Worm (Caenorhabditis elegans) whole organism, midembryonic: ENCODE results near the gene srm-6.

ENCODE experiments used
- T22C8.4 ChIP-seq: fragments of 200-800 bp; sonication (Bioruptor generic); IDR thresholded peaks from 2 replicates; pipeline ENCODE4 v1.3.6; 2022; ENCODE audit warnings: missing genetic modification characterization, missing compliant biosample characterization
- cog-1 ChIP-seq: sonication (generic microtip); optimal IDR thresholded peaks from 2 replicates; lab custom pipeline; 2016; ENCODE audit warnings: missing genetic modification characterization, missing compliant biosample characterization
- flt-1 ChIP-seq: fragments of 200-800 bp; sonication (Bioruptor generic); IDR thresholded peaks from 2 replicates; pipeline ENCODE4 v1.3.6; 2022; ENCODE audit warnings: missing genetic modification characterization, missing compliant biosample characterization
- klf-2 ChIP-seq: fragments of 200-800 bp; sonication (Bioruptor generic); conservative IDR thresholded peaks from 2 replicates; pipeline ENCODE4 v1.3.6; 2022; ENCODE audit warnings: missing genetic modification reagents, missing genetic modification characterization, missing compliant biosample characterization
- med-1 ChIP-seq: sonication (generic microtip); optimal IDR thresholded peaks from 2 replicates; lab custom pipeline; 2017; ENCODE audit warnings: missing genetic modification characterization, mild to moderate bottlenecking, missing compliant biosample characterization, antibody characterized with exemption, missing genetic modification reagents; ENCODE audit not compliant: insufficient read depth
- ref-1 ChIP-seq: fragments of 200-800 bp; sonication (Bioruptor generic); conservative IDR thresholded peaks from 2 replicates; pipeline ENCODE4 v1.3.6; 2022; ENCODE audit warnings: missing genetic modification reagents, missing genetic modification characterization, missing compliant biosample characterization
- tab-1 ChIP-seq: fragments of 200-800 bp; sonication (Bioruptor generic); IDR thresholded peaks from 2 replicates; pipeline ENCODE4 v1.3.6; 2022; ENCODE audit warnings: missing genetic modification characterization, missing compliant biosample characterization
- ztf-23 ChIP-seq: fragments of 200-800 bp; sonication (Bioruptor generic); IDR thresholded peaks from 2 replicates; pipeline ENCODE4 v1.3.6; 2022; ENCODE audit warnings: missing genetic modification reagents, missing genetic modification characterization, missing compliant biosample characterization
- ztf-29 ChIP-seq: fragments of 200-800 bp; sonication (Bioruptor generic); IDR thresholded peaks from 2 replicates; pipeline ENCODE4 v1.3.6; 2022; ENCODE audit warnings: missing genetic modification reagents, missing genetic modification characterization, missing compliant biosample characterization

Gene srm-6

DNA sequence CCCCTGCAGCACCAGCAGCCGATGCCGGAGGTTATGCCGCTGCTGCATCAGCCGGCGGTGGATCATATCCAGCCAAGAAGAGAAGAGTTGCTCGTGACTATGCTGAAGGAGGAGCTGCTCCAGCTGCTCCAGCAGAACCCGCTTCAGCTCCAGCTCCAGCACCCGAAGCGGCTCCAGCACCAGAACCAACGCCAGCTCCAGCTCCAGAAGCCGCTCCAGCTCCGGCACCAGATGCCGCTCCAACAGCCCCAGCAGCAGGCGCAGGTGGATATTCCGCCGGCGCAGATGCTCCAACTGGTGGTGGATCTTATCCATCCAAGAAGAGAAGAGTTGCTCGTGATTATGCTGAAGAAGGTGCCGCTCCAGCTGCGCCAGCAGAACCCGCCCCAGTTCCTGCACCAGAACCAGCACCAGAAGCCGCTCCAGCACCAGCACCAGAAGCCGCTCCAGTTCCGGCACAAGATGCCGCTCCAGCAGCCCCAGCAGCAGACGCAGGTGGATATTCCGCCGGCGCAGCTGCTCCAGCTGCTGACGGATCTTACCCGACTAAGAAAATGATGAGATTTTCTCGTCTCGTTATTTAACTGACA is 15.9 kb upstream of the srm-6 start:
- TF ChIP-seq ztf-23 (no peak), flt-1 (no peak), tab-1 (GFP tag; lab: Robert Waterston, UW) (no peak), cog-1 (tag; lab: Kevin White, UChicago) (no peak), ztf-29 (GFP tag; lab: Robert Waterston, UW) (no peak), klf-2 (no peak), ref-1 (GFP tag; lab: Robert Waterston, UW) (no peak), T22C8.4 (GFP tag; lab: Robert Waterston, UW) (no peak), med-1 (GFP tag; lab: Kevin White, UChicago) (no peak)

DNA sequence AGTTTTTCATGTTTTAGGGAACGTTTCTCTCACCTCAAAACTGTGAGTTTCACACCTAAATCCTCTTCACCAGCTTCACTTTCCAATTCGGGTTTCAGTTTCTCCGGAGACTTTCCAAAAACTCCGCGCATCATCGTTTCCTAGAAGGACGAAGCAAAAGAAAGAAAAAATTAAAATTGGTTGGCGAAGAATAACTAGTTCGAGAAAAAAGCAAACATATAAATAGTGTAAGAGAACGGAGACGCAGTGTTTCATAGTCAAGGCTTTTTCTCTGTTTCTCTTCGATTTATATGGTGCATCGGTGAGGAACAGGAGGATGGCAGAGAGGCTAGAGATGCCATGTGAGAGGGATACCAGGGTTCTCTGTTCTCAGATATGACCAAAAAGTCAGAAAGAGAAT is 14.0 kb upstream of the srm-6 start, which contains the start of gene F47B8.3:
TSS of gene F47B8.3 (minus strand) at position 261 of the 400 bp plus-strand sequence.
- TF ChIP-seq flt-1: no peak

DNA sequence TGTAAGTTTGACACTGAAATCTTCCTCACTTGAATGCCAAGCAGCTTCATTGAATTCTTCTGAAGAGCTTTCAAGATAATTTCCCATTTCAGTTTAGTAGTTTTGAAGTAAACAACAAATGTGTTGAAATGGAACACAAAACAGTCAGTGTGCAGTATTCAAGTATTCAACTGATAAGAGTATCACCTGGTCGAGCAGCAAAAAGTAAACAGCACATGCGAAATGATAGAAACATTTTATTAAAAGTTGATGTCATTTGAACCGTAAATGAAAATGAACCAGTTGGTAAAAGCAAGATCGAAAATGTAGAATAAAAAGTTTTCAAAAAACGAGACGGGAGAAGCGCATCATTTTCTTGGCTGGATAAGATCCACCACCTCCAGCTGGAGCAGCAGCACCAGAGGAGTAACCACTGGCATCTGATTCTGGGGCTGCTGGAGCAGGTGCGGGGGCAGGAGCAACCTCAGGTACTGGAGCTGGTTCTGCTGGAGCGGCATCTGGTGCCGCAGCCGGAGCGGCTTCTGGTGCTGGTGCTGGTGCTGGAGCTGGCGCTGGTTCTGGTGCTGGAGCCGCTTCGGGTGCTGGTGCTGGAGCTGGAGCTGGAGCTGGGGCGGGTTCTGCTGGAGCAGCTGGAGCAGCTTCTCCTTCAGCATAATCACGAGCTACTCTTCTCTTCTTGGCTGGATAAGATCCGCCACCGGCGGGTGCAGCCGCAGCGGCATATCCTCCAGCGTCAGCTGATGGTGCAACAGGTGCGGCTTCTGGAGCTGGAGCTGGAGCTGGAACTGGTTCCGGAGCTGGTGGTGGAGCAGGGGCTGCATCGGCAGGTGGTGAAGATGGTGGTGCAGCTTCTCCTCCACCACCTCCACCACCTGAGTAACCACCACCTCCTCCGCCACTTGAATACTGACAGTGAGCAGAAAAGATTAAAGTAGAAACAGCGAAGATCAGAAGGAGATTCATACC is 12.0 kb upstream of the srm-6 start, which contains the start of the genes F47B8.4 and F47B8.18:
TSS of gene F47B8.4 (minus strand) at position 172 of the 966 bp plus-strand sequence.
TSS of gene F47B8.18 (minus strand) at position 963 of the 966 bp plus-strand sequence.
- TF ChIP-seq cog-1 (tag; lab: Kevin White, UChicago) (no peak), flt-1 (no peak), tab-1 (GFP tag; lab: Robert Waterston, UW) (no peak)

DNA sequence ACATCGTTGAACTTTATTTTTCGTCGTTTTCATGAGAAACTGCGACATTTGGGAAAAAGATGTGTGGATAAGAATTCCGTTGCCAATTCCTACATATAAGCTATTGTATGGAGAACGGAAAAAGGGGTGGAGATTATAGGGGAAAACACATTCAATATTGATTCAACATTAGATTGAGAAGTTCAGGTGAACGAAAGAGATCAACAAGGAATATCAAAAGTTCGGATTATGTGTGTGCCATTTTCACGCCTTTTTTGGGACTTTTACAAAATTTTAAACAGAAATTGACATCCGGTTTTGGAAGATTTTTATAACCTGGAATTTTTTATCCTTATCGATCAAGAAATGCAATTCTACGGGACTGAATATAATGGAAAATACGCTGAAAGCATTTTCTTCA is 9.0 kb upstream of the srm-6 start, which contains the start of gene F47B8.5:
TSS of gene F47B8.5 (minus strand) at position 101 of the 400 bp plus-strand sequence.
- TF ChIP-seq flt-1 (no peak), cog-1 (tag; lab: Kevin White, UChicago) (no peak), T22C8.4 (GFP tag; lab: Robert Waterston, UW) (no peak), tab-1 (GFP tag; lab: Robert Waterston, UW) (no peak), med-1 (GFP tag; lab: Kevin White, UChicago) (no peak), ztf-23 (no peak)

DNA sequence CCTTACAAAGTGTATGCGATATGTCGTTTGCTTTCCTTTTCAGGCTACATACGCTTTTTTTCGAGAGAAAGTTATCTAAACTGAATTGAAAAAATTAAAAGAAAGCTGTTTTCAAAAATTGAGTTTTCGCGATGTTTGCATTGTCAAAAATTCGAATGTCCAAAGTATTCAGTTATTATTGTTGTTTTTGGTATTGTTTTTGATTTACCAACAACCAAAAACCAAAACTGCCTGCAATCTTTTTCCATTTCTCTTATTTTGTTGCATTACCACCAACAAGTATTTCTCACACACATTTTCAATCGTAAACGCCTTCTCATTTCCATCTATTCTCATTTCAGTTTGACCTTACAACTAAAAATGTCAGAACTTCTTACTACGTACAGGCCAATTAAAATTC is 7.9 kb upstream of the srm-6 start, which contains the start of gene pepm-1:
TSS of gene pepm-1 (plus strand) at position 301 of the 400 bp plus-strand sequence.
- TF ChIP-seq cog-1 (tag; lab: Kevin White, UChicago) (no peak), tab-1 (GFP tag; lab: Robert Waterston, UW) (no peak), ref-1 (GFP tag; lab: Robert Waterston, UW) (no peak), T22C8.4 (GFP tag; lab: Robert Waterston, UW) (no peak), klf-2 (no peak), ztf-29 (GFP tag; lab: Robert Waterston, UW) (no peak), flt-1 (no peak), med-1 (GFP tag; lab: Kevin White, UChicago) (no peak), ztf-23 (no peak)

DNA sequence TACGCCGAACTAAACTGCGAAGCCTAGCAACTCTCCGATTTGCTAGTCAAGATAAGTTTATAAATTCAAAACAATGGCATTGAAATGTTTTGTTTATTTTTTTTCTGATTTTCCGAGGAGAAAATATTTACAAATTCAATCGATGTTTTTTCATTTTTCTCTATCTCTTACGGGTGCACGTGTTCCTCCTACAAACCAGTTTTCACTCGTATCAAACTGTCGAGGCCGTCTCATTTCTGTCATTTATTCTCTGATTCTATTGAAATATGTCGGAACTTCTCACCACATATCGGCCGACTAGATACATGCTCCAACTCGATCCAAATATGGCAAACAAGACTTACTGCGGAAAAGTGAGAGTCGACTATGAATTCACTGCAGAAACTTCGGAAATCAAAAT is 5.3 kb upstream of the srm-6 start, which contains the start of gene F47B8.8:
TSS of gene F47B8.8 (plus strand) at position 257 of the 400 bp plus-strand sequence.
- no peak for TF ChIP-seq ztf-29 (GFP tag; lab: Robert Waterston, UW)
- no peak for TF ChIP-seq T22C8.4 (GFP tag; lab: Robert Waterston, UW)
- no peak for TF ChIP-seq cog-1 (tag; lab: Kevin White, UChicago)

DNA sequence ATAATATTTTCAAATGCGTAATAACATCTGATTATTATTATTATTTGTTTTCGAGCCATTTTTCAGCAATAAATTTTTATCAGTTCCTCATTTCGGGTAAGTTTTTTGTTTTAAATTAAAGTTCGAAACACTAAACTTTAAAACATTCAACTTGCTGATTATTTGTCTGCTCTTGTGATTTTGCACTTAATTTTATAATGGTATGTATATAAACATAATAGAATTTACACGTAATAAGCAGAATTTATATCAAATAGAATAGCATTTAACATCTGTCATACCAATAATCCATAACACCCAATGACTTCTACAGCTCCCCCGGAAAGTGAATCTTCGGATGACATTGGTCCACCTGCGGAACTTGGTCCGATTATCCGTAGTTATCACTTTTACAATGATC is 3.6 kb upstream of the srm-6 start, which contains the start of gene srm-4:
TSS of gene srm-4 (plus strand) at position 301 of the 400 bp plus-strand sequence.
- TF ChIP-seq ref-1 (GFP tag; lab: Robert Waterston, UW): no peak
- TF ChIP-seq ztf-23: no peak
- TF ChIP-seq T22C8.4 (GFP tag; lab: Robert Waterston, UW): no peak
- no peak for TF ChIP-seq klf-2
- TF ChIP-seq med-1 (GFP tag; lab: Kevin White, UChicago): no peak
- TF ChIP-seq flt-1: no peak
- no peak for TF ChIP-seq ztf-29 (GFP tag; lab: Robert Waterston, UW)
- no peak for TF ChIP-seq tab-1 (GFP tag; lab: Robert Waterston, UW)
- no peak for TF ChIP-seq cog-1 (tag; lab: Kevin White, UChicago)

DNA sequence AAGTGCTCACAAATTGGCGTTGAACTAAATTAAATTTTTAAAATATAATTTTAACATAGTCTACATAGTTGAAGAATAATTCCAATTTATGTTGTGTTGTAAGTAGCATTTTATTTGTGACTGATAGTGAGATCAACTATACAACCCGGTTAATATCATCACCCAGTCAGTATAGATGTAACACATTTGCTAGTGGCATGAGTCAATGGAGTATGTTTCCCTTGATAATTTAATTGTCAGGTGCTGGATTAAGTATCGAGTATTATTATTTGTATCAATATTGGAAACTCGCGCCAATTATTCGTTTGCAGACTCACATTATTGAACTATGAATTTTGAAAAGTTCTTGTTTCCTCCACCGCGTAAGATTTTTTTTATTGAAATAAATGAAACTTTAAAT is 1.9 kb upstream of the srm-6 start, which contains the start of gene srm-5:
TSS of gene srm-5 (plus strand) at position 301 of the 400 bp plus-strand sequence.
- TF ChIP-seq cog-1 (tag; lab: Kevin White, UChicago): no peak
- no peak for TF ChIP-seq klf-2
- TF ChIP-seq ztf-29 (GFP tag; lab: Robert Waterston, UW): no peak
- no peak for TF ChIP-seq flt-1
- no peak for TF ChIP-seq med-1 (GFP tag; lab: Kevin White, UChicago)
- no peak for TF ChIP-seq ref-1 (GFP tag; lab: Robert Waterston, UW)
- no peak for TF ChIP-seq T22C8.4 (GFP tag; lab: Robert Waterston, UW)

DNA sequence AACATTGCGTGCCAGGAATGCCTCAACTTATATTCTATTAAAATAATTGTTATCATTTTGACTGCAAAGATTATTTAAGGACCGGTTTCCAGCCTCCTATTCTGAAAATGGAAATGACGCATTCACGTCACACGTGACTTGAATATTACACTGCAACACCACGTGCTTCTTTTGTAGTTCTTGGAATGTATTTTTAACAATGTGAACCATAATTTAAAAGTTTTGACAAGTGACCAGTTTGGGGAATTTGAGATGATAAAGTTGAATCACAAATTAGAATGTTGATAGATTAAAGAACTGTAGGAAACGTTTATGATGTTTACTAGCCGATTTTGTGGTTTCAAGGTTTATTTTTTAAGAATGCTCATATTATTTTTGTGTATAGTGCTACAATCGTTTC is 4.9 kb downstream of the srm-6 start, which contains the start of gene F47B8.10:
TSS of gene F47B8.10 (plus strand) at position 301 of the 400 bp plus-strand sequence.
- TF ChIP-seq ref-1 (GFP tag; lab: Robert Waterston, UW) (no peak), ztf-29 (GFP tag; lab: Robert Waterston, UW) (no peak), klf-2 (no peak), tab-1 (GFP tag; lab: Robert Waterston, UW) (no peak), med-1 (GFP tag; lab: Kevin White, UChicago) (no peak), T22C8.4 (GFP tag; lab: Robert Waterston, UW) (no peak), ztf-23 (no peak), cog-1 (tag; lab: Kevin White, UChicago) (no peak), flt-1 (no peak)
